Worm (Caenorhabditis elegans): ENCODE results near the gene F54B11.7.

DNA sequence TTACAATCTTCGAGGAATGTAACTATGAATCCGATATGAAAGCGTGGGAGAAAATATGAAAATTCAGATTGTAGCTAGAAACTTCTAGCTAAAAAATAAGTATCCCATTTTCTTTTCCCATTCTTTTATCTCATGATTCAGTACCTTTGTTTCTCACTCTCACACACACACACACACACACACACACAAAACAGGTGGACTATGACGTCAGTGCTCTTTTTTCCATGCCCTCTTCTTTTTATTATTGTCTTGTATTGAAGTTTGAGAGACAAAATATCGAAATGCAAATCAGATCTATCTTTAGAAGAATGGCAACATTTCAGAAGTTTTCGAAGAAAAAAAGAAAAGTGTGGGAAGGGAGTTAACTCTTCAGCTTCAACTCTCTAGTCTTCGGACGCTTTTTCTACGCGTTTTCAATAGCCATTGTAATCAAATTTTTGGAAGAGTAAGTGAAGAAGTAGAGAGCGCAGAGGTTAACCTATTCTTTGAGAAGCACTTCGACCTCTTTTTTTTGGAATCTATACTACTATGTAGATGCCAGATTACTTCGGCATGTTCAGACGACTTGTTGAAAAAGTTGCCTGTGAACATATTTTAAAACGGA is 33.7 kb downstream of the F54B11.7 start:
- TF ChIP-seq flt-1 (GFP tag; IDR thresholded peaks at IDR 0.05) (no peak), klf-2 (GFP tag; conservative IDR thresholded peaks at IDR 0.05) (no peak), T22C8.4 (GFP tag; IDR thresholded peaks at IDR 0.05) (no peak), ztf-23 (GFP tag; IDR thresholded peaks at IDR 0.05) (no peak), tab-1 (GFP tag; IDR thresholded peaks at IDR 0.05) (no peak), ref-1 (GFP tag; conservative IDR thresholded peaks at IDR 0.05) (no peak)

Measured in whole organism, midembryonic.